Worm (Caenorhabditis elegans) whole organism, mixed stage, embryonic: ENCODE data around the gene C06C3.7.

ENCODE experiments used
- elt-1 ChIP-seq: sonication (generic microtip); optimal IDR thresholded peaks from 2 replicates; lab custom pipeline; 2017; ENCODE audit warnings: missing genetic modification characterization, mild to moderate bottlenecking, missing compliant biosample characterization, antibody characterized with exemption, moderate library complexity, borderline replicate concordance; ENCODE audit not compliant: insufficient read depth
- lin-13 ChIP-seq: fragments of 150-350 bp; optimal IDR thresholded peaks from 2 replicates; lab custom pipeline; 2014; ENCODE audit warnings: missing biosample characterization, missing genetic modification characterization
- mep-1 ChIP-seq: fragments of 150-350 bp; optimal IDR thresholded peaks from 2 replicates; lab custom pipeline; 2017; ENCODE audit warnings: missing biosample characterization, missing genetic modification reagents, missing genetic modification characterization, inconsistent platforms
- nhr-12 ChIP-seq: fragments of 150-350 bp; optimal IDR thresholded peaks from 2 replicates; lab custom pipeline; 2014; ENCODE audit warnings: missing biosample characterization, missing genetic modification characterization
- pha-4 ChIP-seq: fragments of 150-350 bp; optimal IDR thresholded peaks from 2 replicates; lab custom pipeline; 2018; ENCODE audit warnings: missing biosample characterization, missing genetic modification reagents, missing genetic modification characterization
- sem-2 ChIP-seq: fragments of 200-800 bp; sonication (Bioruptor generic); optimal IDR thresholded peaks from 2 replicates; lab custom pipeline; 2018; ENCODE audit warnings: mild to moderate bottlenecking, missing genetic modification characterization, missing compliant biosample characterization
- ztf-11 ChIP-seq: fragments of 150-350 bp; optimal IDR thresholded peaks from 2 replicates; lab custom pipeline; 2014; ENCODE audit warnings: missing biosample characterization, missing genetic modification characterization

ce11 chrII:9407020-9407419, 21.7 kb downstream of the C06C3.7 start, which contains the start of gene mpz-6:
- TF ChIP-seq ztf-11 (tag; lab: Kevin White, UChicago) (no peak), mep-1 (tag; lab: Kevin White, UChicago) (no peak), sem-2 (GFP tag; lab: Kevin White, UChicago) (no peak), lin-13 (tag; lab: Kevin White, UChicago) (no peak), nhr-12 (tag; lab: Kevin White, UChicago) (no peak), pha-4 (tag; lab: Kevin White, UChicago) (no peak), elt-1 (tag; lab: Kevin White, UChicago) (no peak)
